Fruit fly (Drosophila melanogaster) whole organism, embryonic: ENCODE measurements around the gene CG3655.

Experiments used
- Ada2b ChIP-seq: fragments of 200-800 bp; sonication (Bioruptor generic); IDR thresholded peaks from 2 replicates; pipeline ENCODE4 v1.3.6; 2022; ENCODE audit warnings: missing biosample characterization, missing genetic modification characterization
- BtbVII ChIP-seq: fragments of 200-800 bp; sonication (Bioruptor generic); optimal IDR thresholded peaks from 3 replicates; lab custom pipeline; 2017; ENCODE audit warnings: missing biosample characterization, mild to moderate bottlenecking, missing genetic modification characterization
- CG1024 ChIP-seq: fragments of 200-800 bp; sonication (Bioruptor generic); IDR thresholded peaks from 2 replicates; pipeline ENCODE4 v1.3.6; 2022; ENCODE audit warnings: missing biosample characterization, missing genetic modification characterization
- CG10274 ChIP-seq: fragments of 200-800 bp; sonication (Bioruptor generic); optimal IDR thresholded peaks from 3 replicates; lab custom pipeline; 2017; ENCODE audit warnings: missing biosample characterization, mild to moderate bottlenecking, missing genetic modification characterization
- CG10979 ChIP-seq: fragments of 200-800 bp; sonication (Bioruptor generic); optimal IDR thresholded peaks from 2 replicates; lab custom pipeline; 2018; ENCODE audit warnings: missing biosample characterization, mild to moderate bottlenecking, missing genetic modification characterization, moderate library complexity
- CG11093 ChIP-seq: fragments of 200-800 bp; sonication (Bioruptor generic); IDR thresholded peaks from 3 replicates; pipeline ENCODE4 v1.3.6; 2022; ENCODE audit warnings: missing biosample characterization, missing genetic modification characterization
- CG12104 ChIP-seq: fragments of 200-800 bp; sonication (Bioruptor generic); optimal IDR thresholded peaks from 3 replicates; lab custom pipeline; 2016; ENCODE audit warnings: missing biosample characterization, missing genetic modification characterization
- CG1233 ChIP-seq: fragments of 200-800 bp; sonication (Bioruptor generic); optimal IDR thresholded peaks from 4 replicates; lab custom pipeline; 2018; ENCODE audit warnings: missing biosample characterization, mild to moderate bottlenecking, missing genetic modification characterization
- CG1647 ChIP-seq: fragments of 200-800 bp; sonication (Bioruptor generic); optimal IDR thresholded peaks from 3 replicates; lab custom pipeline; 2016; ENCODE audit warnings: missing biosample characterization, missing genetic modification characterization
- CG17328 ChIP-seq: fragments of 200-800 bp; sonication (Bioruptor generic); IDR thresholded peaks from 2 replicates; pipeline ENCODE4 v1.3.6; 2022; ENCODE audit warnings: missing biosample characterization, missing genetic modification characterization
- CG18011 ChIP-seq: fragments of 200-800 bp; sonication (Bioruptor generic); optimal IDR thresholded peaks from 2 replicates; lab custom pipeline; 2017; ENCODE audit warnings: missing biosample characterization, missing genetic modification characterization, mild to moderate bottlenecking, moderate library complexity, missing genotype
- CG18262 ChIP-seq: fragments of 200-800 bp; optimal IDR thresholded peaks from 3 replicates; lab custom pipeline; 2019; ENCODE audit warnings: missing biosample characterization, mild to moderate bottlenecking, missing genetic modification characterization, moderate library complexity
- CG18764 ChIP-seq: fragments of 200-800 bp; sonication (Bioruptor generic); optimal IDR thresholded peaks from 3 replicates; lab custom pipeline; 2016; ENCODE audit warnings: missing biosample characterization, missing genetic modification characterization
- CG2120 ChIP-seq: fragments of 200-800 bp; sonication (Bioruptor generic); optimal IDR thresholded peaks from 3 replicates; lab custom pipeline; 2016; ENCODE audit warnings: missing biosample characterization, missing genetic modification characterization
- CG3163 ChIP-seq: fragments of 200-800 bp; sonication (Bioruptor generic); optimal IDR thresholded peaks from 3 replicates; lab custom pipeline; 2016; ENCODE audit warnings: missing biosample characterization, missing genetic modification characterization
- CG34376 ChIP-seq: fragments of 200-800 bp; sonication (Bioruptor generic); optimal IDR thresholded peaks from 2 replicates; lab custom pipeline; 2018; ENCODE audit warnings: missing biosample characterization, mild to moderate bottlenecking, missing genetic modification characterization
- CG6272 ChIP-seq: fragments of 200-800 bp; sonication (Bioruptor generic); IDR thresholded peaks from 2 replicates; pipeline ENCODE4 v1.3.6; 2022; ENCODE audit warnings: missing biosample characterization, missing genetic modification characterization
- CG7963 ChIP-seq: fragments of 200-800 bp; sonication (Bioruptor generic); IDR thresholded peaks from 3 replicates; pipeline ENCODE4 v1.3.6; 2022; ENCODE audit warnings: missing biosample characterization, missing genetic modification characterization; ENCODE audit not compliant: partially characterized antibody
- CG9215 ChIP-seq: fragments of 200-800 bp; sonication (Bioruptor generic); IDR thresholded peaks from 2 replicates; pipeline ENCODE4 v1.3.6; 2022; ENCODE audit warnings: missing biosample characterization, missing genetic modification characterization
- CG9876 ChIP-seq: fragments of 200-800 bp; sonication (Bioruptor generic); optimal IDR thresholded peaks from 2 replicates; lab custom pipeline; 2016; ENCODE audit warnings: missing biosample characterization, missing genetic modification characterization
- CG9932 ChIP-seq: fragments of 200-800 bp; sonication (Bioruptor generic); IDR thresholded peaks from 2 replicates; pipeline ENCODE4 v1.3.6; 2022; ENCODE audit warnings: missing biosample characterization, missing genetic modification characterization
- Dad ChIP-seq: fragments of 200-800 bp; sonication (Bioruptor generic); optimal IDR thresholded peaks from 3 replicates; lab custom pipeline; 2016; ENCODE audit warnings: missing biosample characterization, missing genetic modification characterization
- Eip74EF ChIP-seq, 2 experiments: fragments of 200-800 bp in 1 of 2; fragments of >200 bp in 1 of 2; sonication (Bioruptor generic) in 1 of 2; optimal IDR thresholded peaks; 2 replicates each; lab custom pipeline; 2017 to 2019; ENCODE audit warnings: missing biosample characterization in 2 of 2, missing genetic modification characterization in 2 of 2, mild to moderate bottlenecking in 1 of 2, moderate library complexity in 1 of 2
- Hmr ChIP-seq: fragments of 200-800 bp; sonication (Bioruptor generic); optimal IDR thresholded peaks from 3 replicates; lab custom pipeline; 2017; ENCODE audit warnings: mild to moderate bottlenecking, missing biosample characterization, missing genetic modification reagents, missing genetic modification characterization
- Kr ChIP-seq: fragments of 200-800 bp; sonication (Bioruptor generic); optimal IDR thresholded peaks from 2 replicates; lab custom pipeline; 2017; ENCODE audit warnings: missing biosample characterization, mild to moderate bottlenecking, missing genetic modification characterization
- Lim3 ChIP-seq: fragments of 200-800 bp; sonication (Bioruptor generic); IDR thresholded peaks from 2 replicates; pipeline ENCODE4 v1.3.6; 2022; ENCODE audit warnings: missing biosample characterization, missing genetic modification characterization
- Med ChIP-seq: fragments of 200-800 bp; sonication (Bioruptor generic); peaks from one replicate; lab custom pipeline; 2016; ENCODE audit warnings: missing biosample characterization, missing genetic modification characterization, mild to moderate bottlenecking, inconsistent platforms, moderate library complexity
- Meics ChIP-seq: fragments of 200-800 bp; sonication (Bioruptor generic); optimal IDR thresholded peaks from 2 replicates; lab custom pipeline; 2017; ENCODE audit warnings: missing biosample characterization, mild to moderate bottlenecking, missing genetic modification characterization
- Mes4 ChIP-seq: fragments of 200-800 bp; sonication (Bioruptor generic); optimal IDR thresholded peaks from 2 replicates; lab custom pipeline; 2016; ENCODE audit warnings: missing biosample characterization, missing genetic modification characterization
- NC2α ChIP-seq: fragments of 200-800 bp; sonication (Bioruptor generic); optimal IDR thresholded peaks from 2 replicates; lab custom pipeline; 2016; ENCODE audit warnings: missing biosample characterization, missing genetic modification characterization
- NK7.1 ChIP-seq: fragments of 200-800 bp; sonication (Bioruptor generic); optimal IDR thresholded peaks from 3 replicates; lab custom pipeline; 2016; ENCODE audit warnings: missing biosample characterization, missing genetic modification characterization
- Oaz ChIP-seq: fragments of 200-800 bp; sonication (Bioruptor generic); IDR thresholded peaks from 2 replicates; pipeline ENCODE4 v1.3.6; 2022; ENCODE audit warnings: missing biosample characterization, missing genetic modification characterization
- Sry-β ChIP-seq: fragments of 200-800 bp; sonication (Bioruptor generic); optimal IDR thresholded peaks from 2 replicates; lab custom pipeline; 2018; ENCODE audit warnings: missing biosample characterization, mild to moderate bottlenecking, missing genetic modification characterization, moderate library complexity
- Xbp1 ChIP-seq: fragments of 200-800 bp; sonication (Bioruptor generic); optimal IDR thresholded peaks from 3 replicates; lab custom pipeline; 2016; ENCODE audit warnings: missing biosample characterization, mild to moderate bottlenecking, missing genetic modification characterization
- ara ChIP-seq: fragments of 200-800 bp; sonication (Bioruptor generic); IDR thresholded peaks from 2 replicates; pipeline ENCODE4 v1.3.6; 2022; ENCODE audit warnings: missing biosample characterization, missing genetic modification characterization
- crp ChIP-seq, 2 experiments: fragments of 200-800 bp; sonication (Bioruptor generic); optimal IDR thresholded peaks; 2 replicates in 1 of 2; 3 replicates in 1 of 2; lab custom pipeline; 2017; ENCODE audit warnings: missing biosample characterization in 2 of 2, missing genetic modification characterization in 2 of 2, mild to moderate bottlenecking in 1 of 2, moderate library complexity in 1 of 2
- dmrt11E ChIP-seq: fragments of 200-800 bp; sonication (Bioruptor generic); optimal IDR thresholded peaks from 3 replicates; lab custom pipeline; 2018; ENCODE audit warnings: missing biosample characterization, mild to moderate bottlenecking, missing genetic modification characterization, moderate library complexity
- dysf ChIP-seq: fragments of 200-800 bp; sonication (Bioruptor generic); IDR thresholded peaks from 3 replicates; pipeline ENCODE4 v1.3.6; 2022; ENCODE audit warnings: missing biosample characterization, missing genetic modification characterization
- ems ChIP-seq: fragments of 200-800 bp; sonication (Bioruptor generic); optimal IDR thresholded peaks from 3 replicates; lab custom pipeline; 2016; ENCODE audit warnings: missing biosample characterization, missing genetic modification characterization
- eve ChIP-seq, 2 experiments: fragments of >200 bp; optimal IDR thresholded peaks; 2 replicates each; lab custom pipeline; 2017; ENCODE audit warnings: missing biosample characterization in 2 of 2, missing genetic modification characterization in 2 of 2
- h ChIP-seq: fragments of >200 bp; optimal IDR thresholded peaks from 2 replicates; lab custom pipeline; 2017
- hkb ChIP-seq, 2 experiments: fragments of 200-800 bp in 1 of 2; fragments of >200 bp in 1 of 2; sonication (Bioruptor generic) in 1 of 2; IDR thresholded peaks in 1 of 2; optimal IDR thresholded peaks in 1 of 2; 2 replicates each; pipeline versions ENCODE4 v1.3.6 to Lab custom; 2017 to 2022; ENCODE audit warnings: missing biosample characterization in 1 of 2, missing genetic modification characterization in 1 of 2
- jumu ChIP-seq: fragments of 200-800 bp; sonication (Bioruptor generic); optimal IDR thresholded peaks from 3 replicates; lab custom pipeline; 2016; ENCODE audit warnings: missing biosample characterization, missing genetic modification characterization
- lmd ChIP-seq: fragments of 200-800 bp; sonication (Bioruptor generic); IDR thresholded peaks from 2 replicates; pipeline ENCODE4 v1.3.6; 2022; ENCODE audit warnings: missing biosample characterization, missing genetic modification characterization
- nmo ChIP-seq: fragments of 200-800 bp; sonication (Bioruptor generic); optimal IDR thresholded peaks from 2 replicates; lab custom pipeline; 2018; ENCODE audit warnings: missing biosample characterization, mild to moderate bottlenecking, missing genetic modification characterization, moderate library complexity
- sens ChIP-seq: fragments of 200-800 bp; sonication (Bioruptor generic); peaks from one replicate; lab custom pipeline; 2016; ENCODE audit warnings: missing biosample characterization, missing genetic modification characterization
- sim ChIP-seq: fragments of 200-800 bp; sonication (Bioruptor generic); IDR thresholded peaks from 2 replicates; pipeline ENCODE4 v1.3.6; 2022; ENCODE audit warnings: missing biosample characterization, missing genetic modification characterization
- stc ChIP-seq: fragments of 200-800 bp; sonication (Bioruptor generic); IDR thresholded peaks from 2 replicates; pipeline ENCODE4 v1.3.6; 2022; ENCODE audit warnings: missing biosample characterization, missing genetic modification characterization
- unpg ChIP-seq: fragments of 200-800 bp; sonication (Bioruptor generic); optimal IDR thresholded peaks from 3 replicates; lab custom pipeline; 2018; ENCODE audit warnings: missing biosample characterization, mild to moderate bottlenecking, missing genetic modification characterization, moderate library complexity
- wdn ChIP-seq: fragments of 200-800 bp; sonication (Bioruptor generic); IDR thresholded peaks from 2 replicates; pipeline ENCODE4 v1.3.6; 2022; ENCODE audit warnings: missing biosample characterization, missing genetic modification characterization
- yki ChIP-seq: fragments of >200 bp; optimal IDR thresholded peaks from 3 replicates; lab custom pipeline; 2018
- zfh1 ChIP-seq: fragments of 200-800 bp; sonication (Bioruptor generic); IDR thresholded peaks from 3 replicates; pipeline ENCODE4 v1.3.6; 2022; ENCODE audit warnings: missing biosample characterization, missing genetic modification characterization

Gene CG3655

dm6 chrX:1083123-1083522 lies 51.6 kb downstream of the CG3655 start (continued):
- TF ChIP-seq CG34376 (GFP tag; lab: Kevin White, UChicago) = no peak
- no peak for TF ChIP-seq Sry-β (GFP tag; lab: Kevin White, UChicago)
- no peak for TF ChIP-seq CG9215
- no peak for TF ChIP-seq hkb (optimal IDR thresholded peaks at IDR 0.05; lab: Kevin White, UChicago)
- peak; percentile 58 for TF ChIP-seq hkb (GFP tag; IDR thresholded peaks at IDR 0.05; lab: Robert Waterston, UW)
- TF ChIP-seq jumu (GFP tag; lab: Kevin White, UChicago) = peak; percentile 16
- peak; percentile 38 for TF ChIP-seq CG2120 (GFP tag; lab: Kevin White, UChicago)
- peak; percentile 17 for TF ChIP-seq dmrt11E (tag; lab: Kevin White, UChicago)
- no peak for TF ChIP-seq CG7963
- no peak for TF ChIP-seq CG6272
- no peak for TF ChIP-seq Eip74EF (GFP tag; optimal IDR thresholded peaks at IDR 0.05; lab: Kevin White, UChicago)
- TF ChIP-seq lmd (GFP tag; lab: Robert Waterston, UW) = peak; percentile 40; the same call in 1 of the 2 replicates
- peak; percentile 36 for TF ChIP-seq Xbp1 (GFP tag; lab: Kevin White, UChicago)
- peak; percentile 29 for TF ChIP-seq CG10979
- TF ChIP-seq ara (GFP tag; lab: Robert Waterston, UW) = 0 out of 2 replicates have a peak, but pooled peaks have one; percentile 28
- TF ChIP-seq yki = no peak
- TF ChIP-seq Dad (GFP tag; lab: Kevin White, UChicago) = no peak
- TF ChIP-seq CG1024 (GFP tag; lab: Robert Waterston, UW) = peak; percentile 22; the same call in 1 of the 2 replicates
- no peak for TF ChIP-seq sim
- TF ChIP-seq CG9932 (GFP tag; lab: Robert Waterston, UW) = no peak
- no peak for TF ChIP-seq Oaz (GFP tag; lab: Robert Waterston, UW)
- no peak for TF ChIP-seq CG12104 (GFP tag; lab: Kevin White, UChicago)
- no peak for TF ChIP-seq h (lab: Kevin White, UChicago)
- TF ChIP-seq crp (GFP tag; optimal IDR thresholded peaks at IDR 0.05; lab: Kevin White, UChicago) = no peak
- no peak for TF ChIP-seq CG18011 (GFP tag; lab: Kevin White, UChicago)
- no peak for TF ChIP-seq BtbVII (GFP tag; lab: Kevin White, UChicago)
- no peak for TF ChIP-seq CG3163 (GFP tag; lab: Kevin White, UChicago)
- peak; percentile 31; the same call in 1 of the 3 replicates for TF ChIP-seq dysf (GFP tag; lab: Robert Waterston, UW)
- no peak for TF ChIP-seq Mes4
- no peak for TF ChIP-seq CG1647
- TF ChIP-seq CG9876 (GFP tag; lab: Kevin White, UChicago) = no peak
- TF ChIP-seq nmo = peak; percentile 2
- peak; percentile 63; the same call in 2 of the 3 replicates for TF ChIP-seq zfh1
- TF ChIP-seq CG17328 = peak; percentile 67; the same call in 1 of the 2 replicates
- no peak for TF ChIP-seq Meics (GFP tag; lab: Kevin White, UChicago)
- 0 out of 2 replicates have a peak, but pooled peaks have one; percentile 16 for TF ChIP-seq stc (GFP tag; lab: Robert Waterston, UW)
- TF ChIP-seq NK7.1 = no peak
- peak; percentile 21 for TF ChIP-seq CG18262 (tag; lab: Kevin White, UChicago)
- TF ChIP-seq NC2α (GFP tag; lab: Kevin White, UChicago) = no peak
- no peak for TF ChIP-seq CG11093 (GFP tag; lab: Robert Waterston, UW)
- peak; percentile 21 for TF ChIP-seq unpg (GFP tag; lab: Kevin White, UChicago)
- no peak for TF ChIP-seq eve (GFP tag; optimal IDR thresholded peaks at IDR 0.05; lab: Kevin White, UChicago)
- peak; percentile 83 for TF ChIP-seq Med (GFP tag; lab: Kevin White, UChicago)
- TF ChIP-seq Hmr (GFP tag; lab: Kevin White, UChicago) = peak; percentile 21
- TF ChIP-seq wdn (GFP tag; lab: Robert Waterston, UW) = no peak
- peak; percentile 0 for TF ChIP-seq ems (GFP tag; lab: Kevin White, UChicago)
- TF ChIP-seq Ada2b (GFP tag; lab: Robert Waterston, UW) = peak; percentile 32; the same call in 1 of the 2 replicates
- TF ChIP-seq CG10274 (GFP tag; lab: Kevin White, UChicago) = no peak
- no peak for TF ChIP-seq Kr
- TF ChIP-seq CG1233 (GFP tag; lab: Kevin White, UChicago) = no peak
- TF ChIP-seq sens = peak; percentile 74
- no peak for TF ChIP-seq CG18764 (GFP tag; lab: Kevin White, UChicago)
- no peak for TF ChIP-seq Lim3 (GFP tag; lab: Robert Waterston, UW)
